Fruit fly (Drosophila melanogaster): ENCODE results near the gene CG43076.

Gene CG43076

DNA sequence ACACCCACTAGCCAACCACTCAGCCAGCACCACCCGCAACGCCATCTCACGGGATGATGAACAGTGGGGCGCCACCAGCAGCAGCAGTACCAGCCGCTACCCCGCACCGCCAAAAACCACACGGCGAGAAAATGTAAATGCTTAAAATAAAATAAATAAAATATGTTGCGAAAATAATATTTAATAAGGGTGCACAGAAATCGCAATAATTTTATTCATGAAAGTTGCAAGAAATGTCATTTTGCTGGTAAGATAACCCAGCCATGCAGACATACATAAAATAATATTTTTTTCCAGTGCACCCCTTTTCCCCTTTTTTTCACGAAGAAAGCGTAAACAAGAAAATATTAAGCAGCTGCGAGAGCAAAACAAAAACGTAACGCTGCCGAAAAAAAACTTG, 7.3 kb downstream of the CG43076 start (continued):
- TF ChIP-seq pan (optimal IDR thresholded peaks at IDR 0.05) (no peak), pan (GFP tag; optimal IDR thresholded peaks at IDR 0.05 in 1 of 2, IDR thresholded peaks at IDR 0.05 in 1 of 2) (peak in 1 of 2 experiments; percentile 78), nerfin-1 (tag; optimal IDR thresholded peaks at IDR 0.05) (peak; percentile 33), CG2875 (GFP tag; optimal IDR thresholded peaks at IDR 0.05) (peak; percentile 29), NFAT (GFP tag; IDR thresholded peaks at IDR 0.05) (no peak), CG6272 (GFP tag; IDR thresholded peaks at IDR 0.05) (peak; percentile 56), CG43689 (GFP tag; IDR thresholded peaks at IDR 0.05) (0 out of 2 replicates have a peak, but pooled peaks have one; percentile 11), CG3281 (GFP tag; optimal IDR thresholded peaks at IDR 0.05) (peak; percentile 77), Meics (GFP tag; optimal IDR thresholded peaks at IDR 0.05) (peak; percentile 78), eyg (GFP tag; optimal IDR thresholded peaks at IDR 0.05) (no peak), ato (GFP tag; IDR thresholded peaks at IDR 0.05; ENCODE audit: partially characterized antibody) (no peak), HLH4C (GFP tag; IDR thresholded peaks at IDR 0.05; ENCODE audit: partially characterized antibody) (no peak), YL-1 (GFP tag; optimal IDR thresholded peaks at IDR 0.05) (no peak), ems (GFP tag; optimal IDR thresholded peaks at IDR 0.05) (no peak), gt (GFP tag; IDR thresholded peaks at IDR 0.05) (no peak), CG17568 (GFP tag; optimal IDR thresholded peaks at IDR 0.05) (peak; percentile 18), lilli (GFP tag; optimal IDR thresholded peaks at IDR 0.05) (peak; percentile 39), CG9817 (tag; optimal IDR thresholded peaks at IDR 0.05) (peak; percentile 64), sc (optimal IDR thresholded peaks at IDR 0.05) (no peak), sc (GFP tag; optimal IDR thresholded peaks at IDR 0.05) (peak; percentile 31), Ada2b (GFP tag; IDR thresholded peaks at IDR 0.05) (peak; percentile 58), CG14710 (tag; optimal IDR thresholded peaks at IDR 0.05) (peak; percentile 21), rib (GFP tag; IDR thresholded peaks at IDR 0.05) (no peak), pros (GFP tag; optimal IDR thresholded peaks at IDR 0.05) (no peak), CG3847 (GFP tag; IDR thresholded peaks at IDR 0.05) (peak; percentile 54; the same call in 1 of the 2 replicates), unpg (GFP tag; optimal IDR thresholded peaks at IDR 0.05) (peak; percentile 71), Ets97D (GFP tag; optimal IDR thresholded peaks at IDR 0.05) (peak; percentile 4), Max (GFP tag; optimal IDR thresholded peaks at IDR 0.05) (peak; percentile 32), Optix (GFP tag; IDR thresholded peaks at IDR 0.05) (0 out of 3 replicates have a peak, but pooled peaks have one; percentile 24), CG6175 (GFP tag; IDR thresholded peaks at IDR 0.05) (no peak), CG42726 (GFP tag; IDR thresholded peaks at IDR 0.05; ENCODE audit: partially characterized antibody) (no peak), ttk (GFP tag; IDR thresholded peaks at IDR 0.05) (peak; percentile 67; the same call in 1 of the 2 replicates), C15 (GFP tag; IDR thresholded peaks at IDR 0.05) (0 out of 3 replicates have a peak, but pooled peaks have one; percentile 15), her (GFP tag; optimal IDR thresholded peaks at IDR 0.05) (no peak), row (GFP tag; IDR thresholded peaks at IDR 0.05) (peak; percentile 81), zfh1 (GFP tag; IDR thresholded peaks at IDR 0.05) (0 out of 3 replicates have a peak, but pooled peaks have one; percentile 34), CG13624 (GFP tag; optimal IDR thresholded peaks at IDR 0.05) (peak; percentile 30), CG12769 (tag; optimal IDR thresholded peaks at IDR 0.05) (peak; percentile 35), D (optimal IDR thresholded peaks at IDR 0.05) (no peak), D (GFP tag; optimal IDR thresholded peaks at IDR 0.05) (peak; percentile 26), Atf-2 (GFP tag; optimal IDR thresholded peaks at IDR 0.05) (no peak), sisA (GFP tag; IDR thresholded peaks at IDR 0.05) (peak; percentile 67), CG11560 (tag; IDR thresholded peaks at IDR 0.05) (no peak), Dip3 (GFP tag; optimal IDR thresholded peaks at IDR 0.05) (peak; percentile 38), cato (GFP tag; optimal IDR thresholded peaks at IDR 0.05; ENCODE audit: borderline replicate concordance) (peak; percentile 19), CG12299 (tag; optimal IDR thresholded peaks at IDR 0.05) (peak; percentile 39), HLH3B (GFP tag; IDR thresholded peaks at IDR 0.05) (peak; percentile 70), CG31224 (GFP tag; IDR thresholded peaks at IDR 0.05) (peak; percentile 59), peb (GFP tag; IDR thresholded peaks at IDR 0.05) (no peak), CG30020 (tag; optimal IDR thresholded peaks at IDR 0.05) (no peak), vvl (GFP tag; IDR thresholded peaks at IDR 0.05) (peak; percentile 77), CG5180 (GFP tag; optimal IDR thresholded peaks at IDR 0.05) (peak; percentile 48)
